Worm (Caenorhabditis elegans): ENCODE data around the gene vps-36.

Gene vps-36

ce11 chrV:10960544-10960943, at the start of gene vps-36:
TSS of gene vps-36 (minus strand) at chrV:10960669.
- TF ChIP-seq pqm-1 (tag; optimal IDR thresholded peaks at IDR 0.05) (peak; percentile 59), pha-4 (tag; optimal IDR thresholded peaks at IDR 0.05) (peak; percentile 74), elt-2 (tag; optimal IDR thresholded peaks at IDR 0.05) (peak; percentile 65), mml-1 (tag; optimal IDR thresholded peaks at IDR 0.05) (no peak), lin-15B (tag; optimal IDR thresholded peaks at IDR 0.05) (peak; percentile 21)

- TF ChIP-seq ama-1 (optimal IDR thresholded peaks at IDR 0.05) (no peak), sea-2 (GFP tag; optimal IDR thresholded peaks at IDR 0.05) (no peak), elt-2 (tag; optimal IDR thresholded peaks at IDR 0.05) (peak; percentile 92), jun-1 (tag; optimal IDR thresholded peaks at IDR 0.05) (peak; percentile 40), pqm-1 (tag; optimal IDR thresholded peaks at IDR 0.05) (peak; percentile 74), daf-12 (tag; optimal IDR thresholded peaks at IDR 0.05) (no peak), aly-2 (tag; optimal IDR thresholded peaks at IDR 0.05) (no peak)
Measured at ce11 chrV:11009124-11009524, 48.7 kb upstream of the vps-36 start.

DNA sequence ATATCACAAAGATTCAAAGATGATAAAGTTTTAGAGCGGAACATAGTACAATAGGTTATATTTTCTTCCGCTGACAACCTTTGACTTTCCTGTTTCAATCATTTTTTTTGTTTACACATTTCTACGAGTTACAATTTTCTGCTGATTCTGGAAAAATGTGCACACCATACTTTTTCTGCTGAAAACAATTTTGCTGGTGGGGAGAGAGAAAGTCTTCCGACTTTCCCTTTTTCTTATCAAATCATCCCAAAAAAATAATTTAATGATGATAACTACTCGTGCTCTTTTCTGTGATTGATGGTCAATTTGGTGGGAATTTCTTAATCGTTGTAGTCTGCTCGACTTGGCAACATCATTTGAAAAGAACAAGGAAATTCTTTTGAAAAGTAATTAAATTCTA, 47.2 kb upstream of the vps-36 start:
- TF ChIP-seq eor-1 (tag; optimal IDR thresholded peaks at IDR 0.05) = no peak
- peak; percentile 24 for TF ChIP-seq pqm-1 (tag; optimal IDR thresholded peaks at IDR 0.05)
- TF ChIP-seq jun-1 (tag; optimal IDR thresholded peaks at IDR 0.05) = peak; percentile 44
- TF ChIP-seq elt-2 (tag; optimal IDR thresholded peaks at IDR 0.05) = peak; percentile 80
- no peak for TF ChIP-seq nhr-237 (tag; optimal IDR thresholded peaks at IDR 0.05)

DNA sequence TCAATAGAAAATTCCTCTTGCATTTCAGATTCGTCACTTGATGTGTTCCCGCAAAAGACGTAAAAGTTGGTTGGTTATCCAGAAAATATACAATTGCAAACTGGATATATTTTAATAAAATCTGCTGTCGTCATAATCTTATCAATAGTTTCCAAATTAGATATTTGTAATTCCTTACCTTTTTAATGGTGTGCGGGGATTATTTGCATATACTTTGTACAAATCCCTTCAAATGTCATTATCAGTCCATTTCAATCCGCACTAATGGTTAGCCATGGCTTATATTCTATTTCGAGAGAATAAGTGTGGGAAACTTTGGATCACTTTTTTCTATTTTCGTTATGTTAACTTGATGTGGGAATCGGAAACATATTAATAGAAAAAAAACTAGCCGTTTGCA, 43.6 kb upstream of the vps-36 start:
- TF ChIP-seq fos-1 (tag; optimal IDR thresholded peaks at IDR 0.05) = no peak

DNA sequence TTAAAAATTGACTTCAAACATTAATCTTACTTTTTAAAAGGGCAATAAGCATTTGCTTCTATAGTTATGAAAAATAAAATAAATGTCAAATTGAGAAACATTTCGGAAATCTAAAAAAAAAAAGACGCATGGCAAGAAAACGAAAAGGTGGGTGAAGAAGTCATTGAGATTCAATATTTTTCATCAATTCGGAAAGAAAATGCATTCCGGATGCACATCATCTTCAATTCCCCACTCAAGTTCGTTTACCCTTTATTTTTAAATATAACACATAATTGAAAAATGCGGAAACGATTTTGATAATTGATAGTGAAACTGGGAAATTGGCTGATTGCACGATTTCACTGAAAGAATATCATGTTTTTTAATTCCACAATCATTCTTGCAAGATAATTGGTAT, 42.0 kb upstream of the vps-36 start, which contains the start of gene F53B7.4:
F53B7.4 (minus strand) TSS at position 101 of the 400 bp plus-strand sequence.
- no peak for TF ChIP-seq elt-2 (tag; optimal IDR thresholded peaks at IDR 0.05)
- no peak for TF ChIP-seq sea-2 (GFP tag; optimal IDR thresholded peaks at IDR 0.05)
- no peak for TF ChIP-seq nhr-77 (tag; optimal IDR thresholded peaks at IDR 0.05)
- TF ChIP-seq ceh-16 (tag; optimal IDR thresholded peaks at IDR 0.05) = no peak
- no peak for TF ChIP-seq nhr-76 (tag; optimal IDR thresholded peaks at IDR 0.05)

ce11 chrV:11000650-11001049, 40.2 kb upstream of the vps-36 start, which contains the start of gene isy-1:
TSS of gene isy-1 (minus strand) at chrV:11000699.
- TF ChIP-seq pha-4 (tag; optimal IDR thresholded peaks at IDR 0.05) = peak; percentile 94
- no peak for TF ChIP-seq nhr-12 (tag; optimal IDR thresholded peaks at IDR 0.05)
- no peak for TF ChIP-seq ztf-4 (tag; optimal IDR thresholded peaks at IDR 0.05)
- no peak for TF ChIP-seq ZK546.5 (tag; optimal IDR thresholded peaks at IDR 0.05)
- TF ChIP-seq nfya-1 (tag; optimal IDR thresholded peaks at IDR 0.05; ENCODE audit: insufficient read depth) = peak; percentile 81
- TF ChIP-seq mml-1 (tag; optimal IDR thresholded peaks at IDR 0.05) = no peak
- TF ChIP-seq ztf-11 (tag; optimal IDR thresholded peaks at IDR 0.05) = no peak
- TF ChIP-seq nhr-76 (tag; optimal IDR thresholded peaks at IDR 0.05) = no peak
- TF ChIP-seq fos-1 (tag; optimal IDR thresholded peaks at IDR 0.05) = no peak
- TF ChIP-seq fkh-10 (GFP tag; optimal IDR thresholded peaks at IDR 0.05) = peak; percentile 22
- TF ChIP-seq hmg-11 (tag; optimal IDR thresholded peaks at IDR 0.05) = no peak
- peak; percentile 45 for TF ChIP-seq nhr-25 (tag; optimal IDR thresholded peaks at IDR 0.05)
- no peak for TF ChIP-seq ama-1 (optimal IDR thresholded peaks at IDR 0.05)
- TF ChIP-seq lin-15B (tag; optimal IDR thresholded peaks at IDR 0.05) = peak; percentile 95
- TF ChIP-seq lin-39 (tag; optimal IDR thresholded peaks at IDR 0.05) = no peak
- TF ChIP-seq nhr-11 (tag; optimal IDR thresholded peaks at IDR 0.05) = no peak
- TF ChIP-seq elt-3 (tag; optimal IDR thresholded peaks at IDR 0.05) = no peak
- TF ChIP-seq unc-39 (tag; optimal IDR thresholded peaks at IDR 0.05) = no peak
- TF ChIP-seq eor-1 (tag; optimal IDR thresholded peaks at IDR 0.05) = no peak
- peak; percentile 41 for TF ChIP-seq egl-5 (tag; optimal IDR thresholded peaks at IDR 0.05)
- peak; percentile 12 for TF ChIP-seq nhr-43 (tag; optimal IDR thresholded peaks at IDR 0.05; ENCODE audit: poor library complexity, severe bottlenecking)
- peak; percentile 29 for TF ChIP-seq R02D3.7 (tag; optimal IDR thresholded peaks at IDR 0.05)
- peak; percentile 18 for TF ChIP-seq elt-2 (tag; optimal IDR thresholded peaks at IDR 0.05)
- TF ChIP-seq sea-2 (GFP tag; optimal IDR thresholded peaks at IDR 0.05) = no peak
- TF ChIP-seq elt-1 (tag; optimal IDR thresholded peaks at IDR 0.05) = no peak
- peak; percentile 87 for TF ChIP-seq snpc-4 (tag; optimal IDR thresholded peaks at IDR 0.05)
- TF ChIP-seq nhr-67 (tag; optimal IDR thresholded peaks at IDR 0.05) = no peak
- no peak for TF ChIP-seq ceh-28 (tag; optimal IDR thresholded peaks at IDR 0.05)
- no peak for TF ChIP-seq ceh-9 (tag; optimal IDR thresholded peaks at IDR 0.05)

All from whole organism, L3 larva.